Worm (Caenorhabditis elegans) whole organism, young adult: ENCODE results near the gene dlc-1.

Experiments
- C17E4.6 ChIP-seq: fragments of 200-800 bp; sonication (Bioruptor generic); IDR thresholded peaks from 2 replicates; pipeline ENCODE4 v1.3.6; 2022; ENCODE audit warnings: missing genetic modification reagents, missing genetic modification characterization, missing compliant biosample characterization
- D2030.7 ChIP-seq: fragments of 200-800 bp; sonication (Bioruptor generic); IDR thresholded peaks from 2 replicates; pipeline ENCODE4 v1.3.6; 2022; ENCODE audit warnings: missing genetic modification reagents, missing genetic modification characterization, missing compliant biosample characterization
- F23B12.7 ChIP-seq: sonication (generic microtip); optimal IDR thresholded peaks from 2 replicates; lab custom pipeline; 2017; ENCODE audit warnings: missing genetic modification characterization, mild to moderate bottlenecking, missing compliant biosample characterization, antibody characterized with exemption, moderate library complexity; ENCODE audit not compliant: insufficient read depth
- F33H1.4 ChIP-seq: fragments of 200-800 bp; sonication (Bioruptor generic); IDR thresholded peaks from 2 replicates; pipeline ENCODE4 v1.3.6; 2022; ENCODE audit warnings: missing genetic modification reagents, missing genetic modification characterization, missing compliant biosample characterization
- F39B2.1 ChIP-seq: fragments of 200-800 bp; sonication (Bioruptor generic); IDR thresholded peaks from 2 replicates; pipeline ENCODE4 v1.3.6; 2022; ENCODE audit warnings: missing genetic modification reagents, missing genetic modification characterization, missing compliant biosample characterization
- F52B5.7 ChIP-seq: sonication (generic microtip); optimal IDR thresholded peaks from 2 replicates; lab custom pipeline; 2016; ENCODE audit warnings: mild to moderate bottlenecking, missing genetic modification characterization, missing compliant biosample characterization
- F55B11.4 ChIP-seq: sonication (generic microtip); optimal IDR thresholded peaks from 2 replicates; lab custom pipeline; 2016; ENCODE audit warnings: missing compliant biosample characterization, missing genetic modification characterization, borderline replicate concordance; ENCODE audit not compliant: insufficient read depth
- K11D2.4 ChIP-seq: fragments of 200-800 bp; sonication (Bioruptor generic); IDR thresholded peaks from 2 replicates; pipeline ENCODE4 v1.3.6; 2022; ENCODE audit warnings: missing genetic modification reagents, missing genetic modification characterization, missing compliant biosample characterization
- T26A5.8 ChIP-seq: sonication (generic microtip); optimal IDR thresholded peaks from 2 replicates; lab custom pipeline; 2016; ENCODE audit warnings: missing genetic modification characterization, missing compliant biosample characterization
- Y79H2A.3 ChIP-seq: fragments of 200-800 bp; sonication (Bioruptor generic); conservative IDR thresholded peaks from 2 replicates; pipeline ENCODE4 v1.3.6; 2022; ENCODE audit warnings: missing genetic modification reagents, missing genetic modification characterization, missing compliant biosample characterization
- atf-7 ChIP-seq: sonication (generic microtip); optimal IDR thresholded peaks from 2 replicates; lab custom pipeline; 2017; ENCODE audit warnings: mild to moderate bottlenecking, missing genetic modification characterization, missing compliant biosample characterization
- bed-1 ChIP-seq: fragments of 200-800 bp; sonication (Bioruptor generic); IDR thresholded peaks from 2 replicates; pipeline ENCODE4 v1.3.6; 2022; ENCODE audit warnings: missing genetic modification reagents, missing genetic modification characterization, missing compliant biosample characterization
- ccch-3 ChIP-seq: fragments of 200-800 bp; sonication (Bioruptor generic); optimal IDR thresholded peaks from 2 replicates; lab custom pipeline; 2018; ENCODE audit warnings: mild to moderate bottlenecking, missing genetic modification characterization, missing compliant biosample characterization
- cebp-1 ChIP-seq, 2 experiments: fragments of 200-800 bp in 1 of 2; sonication (Bioruptor generic) in 1 of 2; sonication (generic microtip) in 1 of 2; IDR thresholded peaks in 1 of 2; optimal IDR thresholded peaks in 1 of 2; 2 replicates each; pipeline versions ENCODE4 v1.3.6 to Lab custom; 2017 to 2022; ENCODE audit warnings: missing compliant biosample characterization in 2 of 2, missing genetic modification characterization in 2 of 2, mild to moderate bottlenecking in 1 of 2, missing genetic modification reagents in 1 of 2, moderate library complexity in 1 of 2
- ceh-100 ChIP-seq: fragments of 200-800 bp; sonication (Bioruptor generic); IDR thresholded peaks from 2 replicates; pipeline ENCODE4 v1.3.6; 2022; ENCODE audit warnings: missing genetic modification reagents, missing genetic modification characterization, missing compliant biosample characterization
- chd-7 ChIP-seq: sonication (generic microtip); optimal IDR thresholded peaks from 2 replicates; lab custom pipeline; 2016; ENCODE audit warnings: mild to moderate bottlenecking, missing genetic modification characterization, moderate library complexity, missing compliant biosample characterization
- dpff-1 ChIP-seq: sonication (generic microtip); optimal IDR thresholded peaks from 2 replicates; lab custom pipeline; 2017; ENCODE audit warnings: mild to moderate bottlenecking, missing genetic modification characterization, missing compliant biosample characterization
- dpl-1 ChIP-seq: fragments of 150-350 bp; optimal IDR thresholded peaks from 2 replicates; lab custom pipeline; 2014; ENCODE audit warnings: missing biosample characterization, missing genetic modification reagents, missing genetic modification characterization
- efl-1 ChIP-seq: fragments of 150-350 bp; optimal IDR thresholded peaks from 2 replicates; lab custom pipeline; 2014; ENCODE audit warnings: missing biosample characterization, missing genetic modification reagents, missing genetic modification characterization
- egrh-3 ChIP-seq: fragments of 200-800 bp; sonication (Bioruptor generic); IDR thresholded peaks from 2 replicates; pipeline ENCODE4 v1.3.6; 2022; ENCODE audit warnings: missing genetic modification reagents, missing genetic modification characterization, missing compliant biosample characterization
- ekl-4 ChIP-seq: fragments of 200-800 bp; sonication (Bioruptor generic); IDR thresholded peaks from 2 replicates; pipeline ENCODE4 v1.3.6; 2022; ENCODE audit warnings: missing genetic modification reagents, missing genetic modification characterization, missing compliant biosample characterization
- ets-4 ChIP-seq: fragments of 200-800 bp; sonication (Bioruptor generic); optimal IDR thresholded peaks from 2 replicates; lab custom pipeline; 2018; ENCODE audit warnings: mild to moderate bottlenecking, missing genetic modification characterization, missing compliant biosample characterization
- hmg-1.2 ChIP-seq: fragments of 200-800 bp; sonication (Bioruptor generic); IDR thresholded peaks from 2 replicates; pipeline ENCODE4 v1.3.6; 2022; ENCODE audit warnings: missing genetic modification reagents, missing genetic modification characterization, missing compliant biosample characterization
- hrde-1 ChIP-seq: sonication (generic microtip); optimal IDR thresholded peaks from 2 replicates; lab custom pipeline; 2016; ENCODE audit warnings: missing genetic modification characterization, mild to moderate bottlenecking, missing compliant biosample characterization, moderate library complexity, missing genotype, missing genetic modification reagents, borderline replicate concordance
- let-526 ChIP-seq: fragments of 200-800 bp; sonication (Bioruptor generic); IDR thresholded peaks from 2 replicates; pipeline ENCODE4 v1.3.6; 2022; ENCODE audit warnings: missing genetic modification reagents, missing genetic modification characterization, missing compliant biosample characterization
- lin-26 ChIP-seq: fragments of 200-800 bp; sonication (Bioruptor generic); IDR thresholded peaks from 2 replicates; pipeline ENCODE4 v1.3.6; 2022; ENCODE audit warnings: missing genetic modification reagents, missing genetic modification characterization, missing compliant biosample characterization
- lin-54 ChIP-seq: fragments of 200-800 bp; sonication (Bioruptor generic); optimal IDR thresholded peaks from 2 replicates; lab custom pipeline; 2018; ENCODE audit warnings: mild to moderate bottlenecking, missing genetic modification characterization, missing compliant biosample characterization
- lsl-1 ChIP-seq: fragments of 200-800 bp; sonication (Bioruptor generic); optimal IDR thresholded peaks from 2 replicates; lab custom pipeline; 2018; ENCODE audit warnings: mild to moderate bottlenecking, missing genetic modification characterization, moderate library complexity, missing compliant biosample characterization
- madf-6 ChIP-seq: fragments of 200-800 bp; sonication (Bioruptor generic); IDR thresholded peaks from 2 replicates; pipeline ENCODE4 v1.3.6; 2022; ENCODE audit warnings: missing genetic modification reagents, missing genetic modification characterization, missing compliant biosample characterization
- mcd-1 ChIP-seq: fragments of 200-800 bp; sonication (Bioruptor generic); IDR thresholded peaks from 2 replicates; pipeline ENCODE4 v1.3.6; 2022; ENCODE audit warnings: missing genetic modification reagents, missing genetic modification characterization, missing compliant biosample characterization
- mxl-1 ChIP-seq: sonication (generic microtip); optimal IDR thresholded peaks from 2 replicates; lab custom pipeline; 2016; ENCODE audit warnings: missing genetic modification characterization, missing compliant biosample characterization
- nhr-80 ChIP-seq: sonication (generic microtip); optimal IDR thresholded peaks from 2 replicates; lab custom pipeline; 2016; ENCODE audit warnings: missing genetic modification characterization, missing compliant biosample characterization
- pha-4 ChIP-seq: fragments of 150-350 bp; sonication (generic microtip); optimal IDR thresholded peaks from 2 replicates; lab custom pipeline; 2014; ENCODE audit warnings: missing biosample characterization, missing genetic modification reagents, missing genetic modification characterization
- rpc-1 ChIP-seq, 2 experiments: fragments of 150-350 bp in 1 of 2; sonication (generic microtip) in 1 of 2; optimal IDR thresholded peaks; 2 replicates each; lab custom pipeline; 2014 to 2018; ENCODE audit warnings: missing biosample characterization in 1 of 2, missing genetic modification characterization in 1 of 2, missing genetic modification reagents in 1 of 2, missing genotype in 1 of 2
- snpc-3.4 ChIP-seq: sonication (generic microtip); optimal IDR thresholded peaks from 2 replicates; lab custom pipeline; 2017; ENCODE audit warnings: missing genetic modification characterization, mild to moderate bottlenecking, missing compliant biosample characterization, antibody characterized with exemption, moderate library complexity, missing genotype, missing genetic modification reagents
- snpc-4 ChIP-seq, 5 experiments: fragments of 150-350 bp in 1 of 5; sonication (generic microtip) in 4 of 5; optimal IDR thresholded peaks; 2 replicates each; lab custom pipeline; 2014 to 2018; ENCODE audit warnings: missing genetic modification characterization in 5 of 5, missing biosample characterization in 3 of 5, antibody characterized with exemption in 2 of 5, mild to moderate bottlenecking in 2 of 5, missing compliant biosample characterization in 2 of 5, missing genotype in 2 of 5, moderate library complexity in 2 of 5, missing genetic modification reagents in 1 of 5
- sptf-2 ChIP-seq: fragments of 200-800 bp; sonication (Bioruptor generic); optimal IDR thresholded peaks from 2 replicates; lab custom pipeline; 2018; ENCODE audit warnings: mild to moderate bottlenecking, missing genetic modification characterization, missing compliant biosample characterization
- tbx-9 ChIP-seq: sonication (generic microtip); optimal IDR thresholded peaks from 2 replicates; lab custom pipeline; 2016; ENCODE audit warnings: borderline replicate concordance, missing genetic modification characterization, inconsistent platforms, missing compliant biosample characterization
- unc-130 ChIP-seq: sonication (generic microtip); optimal IDR thresholded peaks from 2 replicates; lab custom pipeline; 2016; ENCODE audit warnings: missing genetic modification reagents, missing genetic modification characterization, missing compliant biosample characterization
- xnd-1 ChIP-seq: sonication (generic microtip); optimal IDR thresholded peaks from 2 replicates; lab custom pipeline; 2016; ENCODE audit warnings: missing genotype, missing genetic modification reagents, missing genetic modification characterization, missing compliant biosample characterization
- ztf-25 ChIP-seq: fragments of 200-800 bp; sonication (Bioruptor generic); IDR thresholded peaks from 2 replicates; pipeline ENCODE4 v1.3.6; 2022; ENCODE audit warnings: missing genetic modification reagents, missing genetic modification characterization, missing compliant biosample characterization
- ztf-28 ChIP-seq: fragments of 200-800 bp; sonication (Bioruptor generic); IDR thresholded peaks from 2 replicates; pipeline ENCODE4 v1.3.6; 2022; ENCODE audit warnings: missing genetic modification reagents, missing genetic modification characterization, missing compliant biosample characterization

Gene dlc-1

ce11 chrIII:6471451-6471850 lies 7.9 kb upstream of the dlc-1 start, which contains the start of gene wht-6:
wht-6 (plus strand) TSS chrIII:6471751.
- TF ChIP-seq hrde-1 (tag; lab: Kevin White, UChicago) (peak; percentile 27), rpc-1 (optimal IDR thresholded peaks at IDR 0.05; lab: Kevin White, UChicago) (no peak), rpc-1 (tag; optimal IDR thresholded peaks at IDR 0.05; lab: Kevin White, UChicago) (no peak)

- TF ChIP-seq mxl-1 (tag; lab: Kevin White, UChicago): no peak
- no peak for TF ChIP-seq mcd-1 (GFP tag; lab: Robert Waterston, UW)
- TF ChIP-seq ekl-4: no peak
- no peak for TF ChIP-seq cebp-1 (GFP tag; IDR thresholded peaks at IDR 0.05; lab: Robert Waterston, UW)
- no peak for TF ChIP-seq cebp-1 (tag; optimal IDR thresholded peaks at IDR 0.05; lab: Kevin White, UChicago)
- TF ChIP-seq unc-130 (GFP tag; lab: Kevin White, UChicago): no peak
- TF ChIP-seq dpl-1 (GFP tag; lab: Kevin White, UChicago): no peak
- no peak for TF ChIP-seq lin-26
Measured at ce11 chrIII:6467005-6467404, 3.4 kb upstream of the dlc-1 start, which contains the start of gene T26A5.2. T26A5.2 (plus strand) TSS chrIII:6467305.

- no peak for TF ChIP-seq ceh-100 (GFP tag; lab: Robert Waterston, UW)
- TF ChIP-seq C17E4.6 (GFP tag; lab: Robert Waterston, UW): no peak
- TF ChIP-seq lsl-1: peak; percentile 85
- TF ChIP-seq F33H1.4: peak; percentile 84
- no peak for TF ChIP-seq K11D2.4 (GFP tag; lab: Robert Waterston, UW)
- TF ChIP-seq efl-1 (GFP tag; lab: Kevin White, UChicago): peak; percentile 6
- TF ChIP-seq egrh-3 (GFP tag; lab: Robert Waterston, UW): no peak
- peak; percentile 24 for TF ChIP-seq lin-54 (GFP tag; lab: Kevin White, UChicago)
- peak; percentile 23 for TF ChIP-seq xnd-1
- TF ChIP-seq snpc-3.4 (tag; lab: Kevin White, UChicago): no peak
- no peak for TF ChIP-seq ztf-25 (GFP tag; lab: Robert Waterston, UW)
- no peak for TF ChIP-seq ztf-28 (GFP tag; lab: Robert Waterston, UW)
- no peak for TF ChIP-seq F52B5.7 (tag; lab: Kevin White, UChicago)
- no peak for TF ChIP-seq cebp-1 (GFP tag; IDR thresholded peaks at IDR 0.05; lab: Robert Waterston, UW)
- TF ChIP-seq cebp-1 (tag; optimal IDR thresholded peaks at IDR 0.05; lab: Kevin White, UChicago): no peak
- peak; percentile 67 for TF ChIP-seq madf-6 (GFP tag; lab: Robert Waterston, UW)
- no peak for TF ChIP-seq Y79H2A.3
- 0 out of 2 replicates have a peak, but pooled peaks have one; percentile 15 for TF ChIP-seq D2030.7 (GFP tag; lab: Robert Waterston, UW)
- TF ChIP-seq tbx-9 (tag; lab: Kevin White, UChicago): no peak
Measured at ce11 chrIII:6464913-6465312, 1.3 kb upstream of the dlc-1 start, which contains the start of gene nduf-2.2. nduf-2.2 (plus strand) TSS chrIII:6465222.

ce11 chrIII:6464113-6464571 lies 563 bp upstream of the dlc-1 start:
- peak; percentile 82 for TF ChIP-seq T26A5.8 (tag; lab: Kevin White, UChicago)
- peak; percentile 23 for TF ChIP-seq pha-4
- peak; percentile 66 for TF ChIP-seq hmg-1.2
- no peak for TF ChIP-seq sptf-2 (GFP tag; lab: Kevin White, UChicago)
- peak; percentile 84 for TF ChIP-seq let-526 (GFP tag; lab: Robert Waterston, UW)
- TF ChIP-seq atf-7 (tag; lab: Kevin White, UChicago): peak; percentile 91
- peak; percentile 88 for TF ChIP-seq C17E4.6 (GFP tag; lab: Robert Waterston, UW)
- no peak for TF ChIP-seq F23B12.7
- peak; percentile 94 for TF ChIP-seq chd-7 (tag; lab: Kevin White, UChicago)
- peak; percentile 99 for TF ChIP-seq nhr-80 (tag; lab: Kevin White, UChicago)
- no peak for TF ChIP-seq F39B2.1 (GFP tag; lab: Robert Waterston, UW)
- TF ChIP-seq ets-4 (GFP tag; lab: Kevin White, UChicago): peak; percentile 86
- TF ChIP-seq snpc-4 (GFP tag; optimal IDR thresholded peaks at IDR 0.05; lab: Kevin White, UChicago): no peak
- TF ChIP-seq snpc-4 (tag; optimal IDR thresholded peaks at IDR 0.05; lab: Kevin White, UChicago): peak in 3 of 4 experiments; percentile 66 to 69 (median 67)
- peak; percentile 86 for TF ChIP-seq efl-1 (GFP tag; lab: Kevin White, UChicago)
- 0 out of 2 replicates have a peak, but pooled peaks have one; percentile 66 for TF ChIP-seq ztf-28 (GFP tag; lab: Robert Waterston, UW)
- TF ChIP-seq dpff-1 (tag; lab: Kevin White, UChicago): no peak
- TF ChIP-seq ccch-3: no peak
- TF ChIP-seq F55B11.4 (tag; lab: Kevin White, UChicago): no peak
- no peak for TF ChIP-seq bed-1
